Fruit fly (Drosophila melanogaster) whole organism, embryonic: ENCODE data around the gene Megf8.

ENCODE experiments used
- Aef1 ChIP-seq: fragments of 200-800 bp; sonication (Bioruptor generic); IDR thresholded peaks from 3 replicates; pipeline ENCODE4 v1.3.6; 2022; ENCODE audit warnings: missing biosample characterization, missing genetic modification characterization
- Atf6 ChIP-seq: fragments of 200-800 bp; sonication (Bioruptor generic); IDR thresholded peaks from 2 replicates; pipeline ENCODE4 v1.3.6; 2022; ENCODE audit warnings: missing biosample characterization, missing genetic modification characterization
- BtbVII ChIP-seq: fragments of 200-800 bp; sonication (Bioruptor generic); optimal IDR thresholded peaks from 3 replicates; lab custom pipeline; 2017; ENCODE audit warnings: missing biosample characterization, mild to moderate bottlenecking, missing genetic modification characterization
- CG1024 ChIP-seq: fragments of 200-800 bp; sonication (Bioruptor generic); IDR thresholded peaks from 2 replicates; pipeline ENCODE4 v1.3.6; 2022; ENCODE audit warnings: missing biosample characterization, missing genetic modification characterization
- CG11696 ChIP-seq: fragments of 200-800 bp; sonication (Bioruptor generic); IDR thresholded peaks from 2 replicates; pipeline ENCODE4 v1.3.6; 2022; ENCODE audit warnings: missing biosample characterization, missing genetic modification characterization
- CG12744 ChIP-seq: fragments of 200-800 bp; sonication (Bioruptor generic); optimal IDR thresholded peaks from 2 replicates; lab custom pipeline; 2016; ENCODE audit warnings: missing biosample characterization, missing genetic modification characterization
- CG1529 ChIP-seq: fragments of 200-800 bp; sonication (Bioruptor generic); optimal IDR thresholded peaks from 3 replicates; lab custom pipeline; 2018; ENCODE audit warnings: missing biosample characterization, missing genetic modification characterization
- CG16813 ChIP-seq: fragments of 200-800 bp; sonication (Bioruptor generic); IDR thresholded peaks from 3 replicates; pipeline ENCODE4 v1.3.6; 2022; ENCODE audit warnings: missing biosample characterization, missing genetic modification characterization; ENCODE audit not compliant: partially characterized antibody
- CG17186 ChIP-seq: fragments of 200-800 bp; sonication (Bioruptor generic); optimal IDR thresholded peaks from 3 replicates; lab custom pipeline; 2017; ENCODE audit warnings: missing biosample characterization, missing genetic modification reagents, missing genetic modification characterization
- CG2202 ChIP-seq: fragments of 200-800 bp; sonication (Bioruptor generic); optimal IDR thresholded peaks from 2 replicates; lab custom pipeline; 2018; ENCODE audit warnings: missing biosample characterization, mild to moderate bottlenecking, missing genetic modification characterization
- CG32532 ChIP-seq: fragments of 200-800 bp; sonication (Bioruptor generic); IDR thresholded peaks from 2 replicates; pipeline ENCODE4 v1.3.6; 2022; ENCODE audit warnings: missing biosample characterization, missing genetic modification characterization
- CG3847 ChIP-seq: fragments of 200-800 bp; sonication (Bioruptor generic); IDR thresholded peaks from 2 replicates; pipeline ENCODE4 v1.3.6; 2022; ENCODE audit warnings: missing biosample characterization, missing genetic modification characterization
- CG43689 ChIP-seq: fragments of 200-800 bp; sonication (Bioruptor generic); IDR thresholded peaks from 2 replicates; pipeline ENCODE4 v1.3.6; 2022; ENCODE audit warnings: missing biosample characterization, missing genetic modification characterization
- CG6175 ChIP-seq: fragments of 200-800 bp; sonication (Bioruptor generic); IDR thresholded peaks from 3 replicates; pipeline ENCODE4 v1.3.6; 2022; ENCODE audit warnings: missing biosample characterization, missing genetic modification characterization
- CG6272 ChIP-seq: fragments of 200-800 bp; sonication (Bioruptor generic); IDR thresholded peaks from 2 replicates; pipeline ENCODE4 v1.3.6; 2022; ENCODE audit warnings: missing biosample characterization, missing genetic modification characterization
- CG6683 ChIP-seq: fragments of 200-800 bp; sonication (Bioruptor generic); optimal IDR thresholded peaks from 2 replicates; lab custom pipeline; 2017; ENCODE audit warnings: missing biosample characterization, mild to moderate bottlenecking, missing genetic modification characterization, missing genetic modification reagents
- CG7745 ChIP-seq: fragments of 200-800 bp; sonication (Bioruptor generic); optimal IDR thresholded peaks from 2 replicates; lab custom pipeline; 2018; ENCODE audit warnings: missing biosample characterization, mild to moderate bottlenecking, missing genetic modification characterization, moderate library complexity
- CG8388 ChIP-seq: fragments of 200-800 bp; sonication (Bioruptor generic); optimal IDR thresholded peaks from 2 replicates; lab custom pipeline; 2019; ENCODE audit warnings: missing biosample characterization, mild to moderate bottlenecking, missing genetic modification characterization, moderate library complexity
- CG8765 ChIP-seq: fragments of 200-800 bp; sonication (Bioruptor generic); IDR thresholded peaks from 2 replicates; pipeline ENCODE4 v1.3.6; 2022; ENCODE audit warnings: missing biosample characterization, missing genetic modification characterization
- CG9609 ChIP-seq: fragments of 200-800 bp; sonication (Bioruptor generic); optimal IDR thresholded peaks from 3 replicates; lab custom pipeline; 2016; ENCODE audit warnings: missing biosample characterization, missing genetic modification characterization
- Deaf1 ChIP-seq: fragments of 200-800 bp; optimal IDR thresholded peaks from 3 replicates; lab custom pipeline; 2019; ENCODE audit warnings: missing biosample characterization, mild to moderate bottlenecking, missing genetic modification characterization, moderate library complexity
- Doc3 ChIP-seq: fragments of 200-800 bp; sonication (Bioruptor generic); IDR thresholded peaks from 3 replicates; pipeline ENCODE4 v1.3.6; 2022; ENCODE audit warnings: missing biosample characterization, missing genetic modification characterization; ENCODE audit not compliant: partially characterized antibody
- ERR ChIP-seq: fragments of 200-800 bp; sonication (Bioruptor generic); optimal IDR thresholded peaks from 2 replicates; lab custom pipeline; 2016; ENCODE audit warnings: missing biosample characterization, missing genetic modification characterization
- HLH4C ChIP-seq: fragments of 200-800 bp; sonication (Bioruptor generic); IDR thresholded peaks from 3 replicates; pipeline ENCODE4 v1.3.6; 2022; ENCODE audit warnings: missing biosample characterization, missing genetic modification characterization; ENCODE audit not compliant: partially characterized antibody
- Hsf ChIP-seq: fragments of 200-800 bp; sonication (Bioruptor generic); optimal IDR thresholded peaks from 3 replicates; lab custom pipeline; 2016; ENCODE audit warnings: missing biosample characterization, missing genetic modification characterization
- Lhr ChIP-seq: fragments of 200-800 bp; sonication (Bioruptor generic); optimal IDR thresholded peaks from 3 replicates; lab custom pipeline; 2017; ENCODE audit warnings: mild to moderate bottlenecking, missing biosample characterization, missing genetic modification reagents, missing genetic modification characterization
- Mrtf ChIP-seq: fragments of 200-800 bp; sonication (Bioruptor generic); IDR thresholded peaks from 3 replicates; pipeline ENCODE4 v1.3.6; 2022; ENCODE audit warnings: missing biosample characterization, missing genetic modification characterization
- Neu2 ChIP-seq: fragments of 200-800 bp; sonication (Bioruptor generic); optimal IDR thresholded peaks from 3 replicates; lab custom pipeline; 2016; ENCODE audit warnings: missing biosample characterization, missing genetic modification characterization, borderline replicate concordance
- Opbp ChIP-seq: fragments of 200-800 bp; sonication (Bioruptor generic); IDR thresholded peaks from 3 replicates; pipeline ENCODE4 v1.3.6; 2022; ENCODE audit warnings: missing biosample characterization, missing genetic modification characterization; ENCODE audit not compliant: partially characterized antibody
- Ssrp ChIP-seq: fragments of 200-800 bp; sonication (Bioruptor generic); optimal IDR thresholded peaks from 2 replicates; lab custom pipeline; 2018; ENCODE audit warnings: missing biosample characterization, mild to moderate bottlenecking, missing genetic modification characterization, moderate library complexity
- Trl ChIP-seq, 3 experiments: fragments of >200 bp in 2 of 3; fragments of 200-800 bp in 1 of 3; sonication (Bioruptor generic) in 1 of 3; optimal IDR thresholded peaks; 2 replicates in 1 of 3; 3 replicates in 2 of 3; lab custom pipeline; 2016 to 2017; ENCODE audit warnings: missing biosample characterization in 1 of 3, missing genetic modification characterization in 1 of 3
- ci ChIP-seq: fragments of 200-800 bp; sonication (Bioruptor generic); IDR thresholded peaks from 3 replicates; pipeline ENCODE4 v1.3.6; 2022; ENCODE audit warnings: missing biosample characterization, missing genetic modification characterization
- dysf ChIP-seq: fragments of 200-800 bp; sonication (Bioruptor generic); IDR thresholded peaks from 3 replicates; pipeline ENCODE4 v1.3.6; 2022; ENCODE audit warnings: missing biosample characterization, missing genetic modification characterization
- ems ChIP-seq: fragments of 200-800 bp; sonication (Bioruptor generic); optimal IDR thresholded peaks from 3 replicates; lab custom pipeline; 2016; ENCODE audit warnings: missing biosample characterization, missing genetic modification characterization
- ftz-f1 ChIP-seq: fragments of 200-800 bp; sonication (Bioruptor generic); optimal IDR thresholded peaks from 2 replicates; lab custom pipeline; 2016; ENCODE audit warnings: missing biosample characterization, missing genetic modification characterization
- gcm2 ChIP-seq: fragments of 200-800 bp; sonication (Bioruptor generic); optimal IDR thresholded peaks from 2 replicates; lab custom pipeline; 2016; ENCODE audit warnings: missing biosample characterization, missing genetic modification characterization
- gfzf ChIP-seq: fragments of 200-800 bp; sonication (Bioruptor generic); optimal IDR thresholded peaks from 2 replicates; lab custom pipeline; 2016; ENCODE audit warnings: missing biosample characterization, mild to moderate bottlenecking, missing genetic modification characterization, moderate library complexity
- gt ChIP-seq: fragments of 200-800 bp; sonication (Bioruptor generic); IDR thresholded peaks from 2 replicates; pipeline ENCODE4 v1.3.6; 2022; ENCODE audit warnings: missing biosample characterization, missing genetic modification characterization
- ind ChIP-seq: fragments of 200-800 bp; sonication (Bioruptor generic); optimal IDR thresholded peaks from 3 replicates; lab custom pipeline; 2016; ENCODE audit warnings: missing biosample characterization, missing genetic modification characterization
- mld ChIP-seq: fragments of 200-800 bp; sonication (Bioruptor generic); IDR thresholded peaks from 3 replicates; pipeline ENCODE4 v1.3.6; 2022; ENCODE audit warnings: missing biosample characterization, missing genetic modification characterization; ENCODE audit not compliant: partially characterized antibody
- psq ChIP-seq: fragments of 200-800 bp; sonication (Bioruptor generic); optimal IDR thresholded peaks from 2 replicates; lab custom pipeline; 2017; ENCODE audit warnings: missing biosample characterization, missing genetic modification characterization
- rib ChIP-seq: fragments of 200-800 bp; sonication (Bioruptor generic); IDR thresholded peaks from 2 replicates; pipeline ENCODE4 v1.3.6; 2022; ENCODE audit warnings: missing biosample characterization, missing genetic modification characterization
- slp2 ChIP-seq: fragments of 200-800 bp; sonication (Bioruptor generic); optimal IDR thresholded peaks from 2 replicates; lab custom pipeline; 2016; ENCODE audit warnings: missing biosample characterization, missing genetic modification characterization
- sna ChIP-seq: fragments of 200-800 bp; sonication (Bioruptor generic); IDR thresholded peaks from 2 replicates; pipeline ENCODE4 v1.3.6; 2022; ENCODE audit warnings: missing biosample characterization, missing genetic modification characterization; ENCODE audit not compliant: partially characterized antibody
- so ChIP-seq: fragments of 200-800 bp; sonication (Bioruptor generic); IDR thresholded peaks from 3 replicates; pipeline ENCODE4 v1.3.6; 2022; ENCODE audit warnings: missing biosample characterization, missing genetic modification characterization
- sr ChIP-seq: fragments of 200-800 bp; sonication (Bioruptor generic); IDR thresholded peaks from 3 replicates; pipeline ENCODE4 v1.3.6; 2022; ENCODE audit warnings: missing biosample characterization, missing genetic modification characterization
- ssp ChIP-seq: fragments of 200-800 bp; sonication (Bioruptor generic); IDR thresholded peaks from 2 replicates; pipeline ENCODE4 v1.3.6; 2022; ENCODE audit warnings: missing biosample characterization, missing genetic modification characterization
- stwl ChIP-seq: fragments of 200-800 bp; sonication (Bioruptor generic); optimal IDR thresholded peaks from 3 replicates; lab custom pipeline; 2018; ENCODE audit warnings: missing biosample characterization, mild to moderate bottlenecking, missing genetic modification characterization, moderate library complexity
- tin ChIP-seq: fragments of 200-800 bp; sonication (Bioruptor generic); optimal IDR thresholded peaks from 3 replicates; lab custom pipeline; 2016; ENCODE audit warnings: missing biosample characterization, missing genetic modification characterization

Megf8 gene

DNA sequence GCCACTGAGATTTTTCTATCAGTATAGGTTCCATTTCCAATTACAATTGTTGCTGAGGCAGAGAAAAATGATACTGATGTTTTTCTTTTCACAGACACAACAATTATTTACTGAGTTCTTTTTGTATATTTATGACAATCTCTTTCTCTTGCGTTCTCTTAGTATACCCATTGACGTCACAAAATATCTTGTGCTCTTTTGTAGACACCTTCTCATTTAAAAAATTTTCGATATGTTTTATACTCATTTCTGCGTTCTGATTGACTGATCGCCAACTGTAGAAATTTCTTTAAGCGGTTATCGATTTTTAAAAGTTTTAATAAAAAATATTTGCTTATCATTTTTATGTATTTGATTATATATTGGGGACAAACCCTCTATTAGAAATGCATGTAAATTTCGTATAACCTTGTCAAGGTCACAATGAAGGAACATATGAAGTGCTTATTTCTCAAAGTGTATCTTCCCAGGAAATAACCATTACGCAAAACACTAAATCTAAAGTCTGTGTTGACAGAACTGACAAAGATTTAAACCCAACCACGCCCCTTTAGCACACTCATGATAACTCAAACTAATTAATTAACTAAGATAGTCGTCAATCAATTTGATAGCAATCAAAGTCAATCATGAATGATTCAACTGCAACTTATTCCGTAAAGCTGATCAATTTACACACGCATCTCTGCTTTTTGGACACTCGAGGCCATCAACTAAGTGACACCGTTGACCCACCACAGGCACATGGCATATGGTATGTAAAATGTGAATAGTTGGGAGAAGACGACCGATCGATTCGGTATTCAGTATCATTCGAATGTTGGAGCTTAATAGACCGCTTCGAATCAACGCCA lies 32.4 kb upstream of the Megf8 start, which contains the start of the genes Glyat and Tg (continued):
- TF ChIP-seq Atf6 (GFP tag; lab: Robert Waterston, UW) (peak; percentile 62), CG7745 (tag; lab: Kevin White, UChicago) (no peak), psq (GFP tag; lab: Kevin White, UChicago) (no peak), sna (GFP tag; lab: Robert Waterston, UW) (0 out of 2 replicates have a peak, but pooled peaks have one; percentile 20), gfzf (GFP tag; lab: Kevin White, UChicago) (peak; percentile 54), dysf (GFP tag; lab: Robert Waterston, UW) (peak; percentile 42; the same call in 2 of the 3 replicates), CG8765 (GFP tag; lab: Robert Waterston, UW) (no peak), CG6272 (GFP tag; lab: Robert Waterston, UW) (no peak), CG6683 (GFP tag; lab: Kevin White, UChicago) (no peak), ems (no peak), CG12744 (GFP tag; lab: Kevin White, UChicago) (no peak), CG17186 (GFP tag; lab: Kevin White, UChicago) (no peak), Deaf1 (tag; lab: Kevin White, UChicago) (no peak), CG6175 (GFP tag; lab: Robert Waterston, UW) (no peak), Mrtf (no peak), ERR (no peak), CG2202 (tag; lab: Kevin White, UChicago) (no peak), Hsf (GFP tag; lab: Kevin White, UChicago) (no peak), Neu2 (GFP tag; lab: Kevin White, UChicago) (no peak), slp2 (no peak), Doc3 (GFP tag; lab: Robert Waterston, UW) (peak; percentile 47; the same call in 2 of the 3 replicates), rib (GFP tag; lab: Robert Waterston, UW) (no peak), Opbp (GFP tag; lab: Robert Waterston, UW) (0 out of 3 replicates have a peak, but pooled peaks have one; percentile 25), CG32532 (peak; percentile 64; the same call in 1 of the 2 replicates), sr (GFP tag; lab: Robert Waterston, UW) (no peak), CG43689 (GFP tag; lab: Robert Waterston, UW) (no peak), CG3847 (GFP tag; lab: Robert Waterston, UW) (no peak), CG11696 (GFP tag; lab: Robert Waterston, UW) (no peak), BtbVII (GFP tag; lab: Kevin White, UChicago) (peak; percentile 33), mld (GFP tag; lab: Robert Waterston, UW) (no peak), tin (GFP tag; lab: Kevin White, UChicago) (no peak), CG16813 (GFP tag; lab: Robert Waterston, UW) (peak; percentile 50; the same call in 2 of the 3 replicates), ci (peak; percentile 50; the same call in 2 of the 3 replicates), CG1529 (no peak), ind (no peak), gt (no peak), Aef1 (GFP tag; lab: Robert Waterston, UW) (no peak), ssp (GFP tag; lab: Robert Waterston, UW) (no peak), stwl (tag; lab: Kevin White, UChicago) (no peak), CG9609 (GFP tag; lab: Kevin White, UChicago) (no peak), CG8388 (no peak), CG1024 (no peak), Lhr (GFP tag; lab: Kevin White, UChicago) (no peak), ftz-f1 (GFP tag; lab: Kevin White, UChicago) (peak; percentile 2), Trl (optimal IDR thresholded peaks at IDR 0.05; lab: Kevin White, UChicago) (peak; percentile 68 to 89), Trl (GFP tag; optimal IDR thresholded peaks at IDR 0.05; lab: Kevin White, UChicago) (no peak), gcm2 (GFP tag; lab: Kevin White, UChicago) (no peak), HLH4C (GFP tag; lab: Robert Waterston, UW) (peak; percentile 66), so (no peak; the same call in 2 of the 3 replicates), Ssrp (no peak)
